Fruit fly (Drosophila melanogaster) whole organism, prepupa: ENCODE data around the gene dlt.

Source experiments
- CG16779 ChIP-seq: fragments of 200-800 bp; sonication (Bioruptor generic); optimal IDR thresholded peaks from 3 replicates; lab custom pipeline; 2017; ENCODE audit warnings: missing biosample characterization, mild to moderate bottlenecking, missing genetic modification characterization
- CG31627 ChIP-seq: fragments of 200-800 bp; sonication (Bioruptor generic); optimal IDR thresholded peaks from 3 replicates; lab custom pipeline; 2016; ENCODE audit warnings: missing biosample characterization, missing genetic modification characterization
- CG6163 ChIP-seq: fragments of 200-800 bp; sonication (Bioruptor generic); IDR thresholded peaks from 3 replicates; pipeline ENCODE4 v1.3.6; 2022; ENCODE audit warnings: missing biosample characterization, missing genetic modification characterization
- CG6808 ChIP-seq: fragments of 200-800 bp; sonication (Bioruptor generic); optimal IDR thresholded peaks from 3 replicates; lab custom pipeline; 2017; ENCODE audit warnings: missing biosample characterization, missing genetic modification characterization, mild to moderate bottlenecking, moderate library complexity, missing genetic modification reagents
- CG7368 ChIP-seq: fragments of 200-800 bp; sonication (Bioruptor generic); optimal IDR thresholded peaks from 3 replicates; lab custom pipeline; 2016; ENCODE audit warnings: missing biosample characterization, missing genetic modification characterization
- CG8319 ChIP-seq: fragments of 200-800 bp; sonication (Bioruptor generic); optimal IDR thresholded peaks from 3 replicates; lab custom pipeline; 2016; ENCODE audit warnings: missing biosample characterization, missing genetic modification characterization
- Gug ChIP-seq: fragments of 200-800 bp; sonication (Bioruptor generic); IDR thresholded peaks from 2 replicates; pipeline ENCODE4 v1.3.6; 2022; ENCODE audit warnings: missing biosample characterization, missing genetic modification characterization
- Hr39 ChIP-seq: fragments of 200-800 bp; sonication (Bioruptor generic); optimal IDR thresholded peaks from 2 replicates; lab custom pipeline; 2016; ENCODE audit warnings: missing biosample characterization, missing genetic modification characterization
- OdsH ChIP-seq: fragments of 200-800 bp; sonication (Bioruptor generic); optimal IDR thresholded peaks from 3 replicates; lab custom pipeline; 2016; ENCODE audit warnings: missing biosample characterization, missing genetic modification characterization
- Smox ChIP-seq: fragments of 200-800 bp; sonication (Bioruptor generic); optimal IDR thresholded peaks from 3 replicates; lab custom pipeline; 2016; ENCODE audit warnings: missing biosample characterization, missing genetic modification characterization
- achi ChIP-seq: fragments of 200-800 bp; sonication (Bioruptor generic); optimal IDR thresholded peaks from 3 replicates; lab custom pipeline; 2016; ENCODE audit warnings: missing biosample characterization, missing genetic modification characterization
- acj6 ChIP-seq: fragments of 200-800 bp; sonication (Bioruptor generic); optimal IDR thresholded peaks from 3 replicates; lab custom pipeline; 2016; ENCODE audit warnings: missing biosample characterization, missing genetic modification characterization
- salr ChIP-seq, 2 experiments: fragments of 200-800 bp; sonication (Bioruptor generic); optimal IDR thresholded peaks; 3 replicates each; lab custom pipeline; 2016 to 2018; ENCODE audit warnings: missing biosample characterization in 2 of 2, missing genetic modification characterization in 2 of 2, mild to moderate bottlenecking in 1 of 2
- svp ChIP-seq: fragments of 200-800 bp; sonication (Bioruptor generic); peaks from one replicate; lab custom pipeline; 2016; ENCODE audit warnings: missing biosample characterization, missing genetic modification characterization

- no peak for TF ChIP-seq Hr39
- no peak for TF ChIP-seq salr (GFP tag; optimal IDR thresholded peaks at IDR 0.05; lab: Kevin White, UChicago)
- TF ChIP-seq CG6808 (GFP tag; lab: Kevin White, UChicago), result no peak
- no peak for TF ChIP-seq Smox (GFP tag; lab: Kevin White, UChicago)
- TF ChIP-seq CG16779 (tag; lab: Kevin White, UChicago), result no peak
- no peak for TF ChIP-seq CG6163
- TF ChIP-seq CG7368 (GFP tag; lab: Kevin White, UChicago), result no peak
- no peak for TF ChIP-seq Gug
- no peak for TF ChIP-seq CG31627 (GFP tag; lab: Kevin White, UChicago)
- no peak for TF ChIP-seq svp
- no peak for TF ChIP-seq achi (GFP tag; lab: Kevin White, UChicago)
- TF ChIP-seq CG8319, result no peak
- no peak for TF ChIP-seq acj6 (GFP tag; lab: Kevin White, UChicago)
- TF ChIP-seq OdsH (GFP tag; lab: Kevin White, UChicago), result no peak
These were observed 40.2 kb downstream of the dlt start for dm6 chr3L:1754935-1755334.
